Fruit fly (Drosophila melanogaster) whole organism, pupa: ENCODE results near the gene CG1571.

Source experiments
- CG10348 ChIP-seq: fragments of 200-800 bp; sonication (Bioruptor generic); IDR thresholded peaks from 2 replicates; pipeline ENCODE4 v1.3.6; 2022; ENCODE audit warnings: missing biosample characterization, missing genetic modification characterization
- CG12605 ChIP-seq: fragments of 200-800 bp; sonication (Bioruptor generic); IDR thresholded peaks from 2 replicates; pipeline ENCODE4 v1.3.6; 2022; ENCODE audit warnings: missing biosample characterization, missing genetic modification characterization
- CG13204 ChIP-seq: fragments of 200-800 bp; sonication (Bioruptor generic); optimal IDR thresholded peaks from 2 replicates; lab custom pipeline; 2018; ENCODE audit warnings: missing biosample characterization, mild to moderate bottlenecking, missing genetic modification characterization, moderate library complexity
- CG14655 ChIP-seq: fragments of 200-800 bp; sonication (Bioruptor generic); optimal IDR thresholded peaks from 3 replicates; lab custom pipeline; 2017; ENCODE audit warnings: mild to moderate bottlenecking, missing biosample characterization, missing genetic modification reagents, missing genetic modification characterization
- CG15710 ChIP-seq: fragments of 200-800 bp; sonication (Bioruptor generic); optimal IDR thresholded peaks from 2 replicates; lab custom pipeline; 2018; ENCODE audit warnings: missing biosample characterization, mild to moderate bottlenecking, missing genetic modification characterization, moderate library complexity
- CG17806 ChIP-seq: fragments of 200-800 bp; sonication (Bioruptor generic); optimal IDR thresholded peaks from 2 replicates; lab custom pipeline; 2018; ENCODE audit warnings: missing biosample characterization, mild to moderate bottlenecking, missing genetic modification characterization, moderate library complexity
- CG32121 ChIP-seq: fragments of 200-800 bp; sonication (Bioruptor generic); IDR thresholded peaks from 2 replicates; pipeline ENCODE4 v1.3.6; 2022; ENCODE audit warnings: missing biosample characterization, missing genetic modification characterization
- CG34367 ChIP-seq: fragments of 200-800 bp; sonication (Bioruptor generic); optimal IDR thresholded peaks from 2 replicates; lab custom pipeline; 2018; ENCODE audit warnings: missing biosample characterization, mild to moderate bottlenecking, missing genetic modification characterization
- CG4496 ChIP-seq: fragments of 200-800 bp; sonication (Bioruptor generic); IDR thresholded peaks from 3 replicates; pipeline ENCODE4 v1.3.6; 2022; ENCODE audit warnings: missing biosample characterization, missing genetic modification characterization
- CG8159 ChIP-seq: fragments of 200-800 bp; sonication (Bioruptor generic); optimal IDR thresholded peaks from 3 replicates; lab custom pipeline; 2018; ENCODE audit warnings: missing biosample characterization, mild to moderate bottlenecking, missing genetic modification characterization, moderate library complexity
- CG8301 ChIP-seq: fragments of 200-800 bp; sonication (Bioruptor generic); optimal IDR thresholded peaks from 2 replicates; lab custom pipeline; 2018; ENCODE audit warnings: missing biosample characterization, mild to moderate bottlenecking, missing genetic modification characterization
- CG9948 ChIP-seq: fragments of 200-800 bp; sonication (Bioruptor generic); optimal IDR thresholded peaks from 2 replicates; lab custom pipeline; 2018; ENCODE audit warnings: missing biosample characterization, mild to moderate bottlenecking, missing genetic modification characterization, moderate library complexity
- D1 ChIP-seq: fragments of 200-800 bp; sonication (Bioruptor generic); optimal IDR thresholded peaks from 2 replicates; lab custom pipeline; 2018; ENCODE audit warnings: missing biosample characterization, mild to moderate bottlenecking, missing genetic modification characterization, moderate library complexity
- EcR ChIP-seq: fragments of 200-800 bp; sonication (Bioruptor generic); optimal IDR thresholded peaks from 3 replicates; lab custom pipeline; 2019; ENCODE audit warnings: missing biosample characterization, missing genetic modification characterization, mild to moderate bottlenecking, moderate library complexity, missing genetic modification reagents
- Ets98B ChIP-seq: fragments of 200-800 bp; sonication (Bioruptor generic); IDR thresholded peaks from 2 replicates; pipeline ENCODE4 v1.3.6; 2022; ENCODE audit warnings: missing biosample characterization, missing genetic modification characterization
- Pif1A ChIP-seq: fragments of 200-800 bp; sonication (Bioruptor generic); optimal IDR thresholded peaks from 3 replicates; lab custom pipeline; 2016; ENCODE audit warnings: missing biosample characterization, missing genetic modification characterization
- Pif1B ChIP-seq: fragments of 200-800 bp; sonication (Bioruptor generic); optimal IDR thresholded peaks from 3 replicates; lab custom pipeline; 2016; ENCODE audit warnings: missing biosample characterization, missing genetic modification characterization
- Snoo ChIP-seq: fragments of 200-800 bp; sonication (Bioruptor generic); optimal IDR thresholded peaks from 3 replicates; lab custom pipeline; 2017; ENCODE audit warnings: missing biosample characterization, mild to moderate bottlenecking, missing genetic modification characterization, inconsistent platforms
- fd96Ca ChIP-seq: fragments of 200-800 bp; sonication (Bioruptor generic); IDR thresholded peaks from 3 replicates; pipeline ENCODE4 v1.3.6; 2022; ENCODE audit warnings: missing biosample characterization, missing genetic modification characterization
- gl ChIP-seq: fragments of 200-800 bp; sonication (Bioruptor generic); optimal IDR thresholded peaks from 2 replicates; lab custom pipeline; 2018; ENCODE audit warnings: missing biosample characterization, mild to moderate bottlenecking, missing genetic modification characterization
- rn ChIP-seq: fragments of 200-800 bp; sonication (Bioruptor generic); IDR thresholded peaks from 2 replicates; pipeline ENCODE4 v1.3.6; 2022; ENCODE audit warnings: missing biosample characterization, missing genetic modification characterization

CG1571 gene

DNA sequence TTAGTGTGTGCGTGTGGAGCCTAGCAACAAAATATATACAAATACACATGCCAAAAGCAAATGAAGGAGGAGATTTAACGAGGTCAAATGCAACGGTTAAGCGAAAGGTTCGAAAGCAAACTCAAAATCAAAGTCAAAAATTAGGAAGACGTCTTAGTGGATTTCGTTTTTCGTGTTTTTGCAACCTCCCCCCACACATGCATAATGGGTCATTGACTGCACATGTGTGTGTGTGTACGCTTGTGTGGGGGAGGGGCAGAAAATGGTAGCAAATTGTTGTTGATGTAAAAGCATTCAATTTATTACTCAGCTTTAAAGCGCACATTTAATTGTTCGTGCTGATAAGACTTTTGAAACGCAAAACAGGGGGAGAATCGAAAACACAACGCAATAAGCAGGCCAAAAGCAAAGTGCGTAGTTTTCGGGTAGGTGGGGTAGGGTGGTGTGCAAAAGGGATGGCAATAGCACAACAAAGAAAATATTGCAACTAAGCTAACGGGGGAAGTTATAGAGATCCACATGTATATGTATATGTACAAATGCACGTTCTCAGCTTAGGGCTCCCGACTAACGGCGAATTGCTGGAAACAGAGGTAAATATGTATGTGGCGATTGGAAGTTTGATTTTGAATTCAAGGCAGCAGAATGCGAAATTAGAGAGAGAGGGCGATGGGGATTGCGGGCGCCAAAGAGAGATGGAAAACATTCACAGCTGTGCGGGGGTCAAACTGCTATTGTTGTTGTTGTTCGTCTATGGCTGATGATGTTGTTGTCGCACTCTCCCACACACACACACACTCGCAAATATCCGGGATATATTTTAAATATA is 17.4 kb downstream of the CG1571 start:
- TF ChIP-seq fd96Ca (GFP tag; lab: Robert Waterston, UW) (no peak), CG8159 (tag; lab: Kevin White, UChicago) (peak; percentile 35), EcR (GFP tag; lab: Kevin White, UChicago) (peak; percentile 93)

dm6 chrX:8093722-8094177 is 18.1 kb downstream of the CG1571 start, which contains the start of gene UbcE2H:
Gene UbcE2H, minus strand, starts transcription at chrX:8094064.
- TF ChIP-seq Pif1A (GFP tag; lab: Kevin White, UChicago) (peak; percentile 36), D1 (tag; lab: Kevin White, UChicago) (peak; percentile 39), Pif1B (GFP tag; lab: Kevin White, UChicago) (peak; percentile 28), EcR (GFP tag; lab: Kevin White, UChicago) (no peak)

DNA sequence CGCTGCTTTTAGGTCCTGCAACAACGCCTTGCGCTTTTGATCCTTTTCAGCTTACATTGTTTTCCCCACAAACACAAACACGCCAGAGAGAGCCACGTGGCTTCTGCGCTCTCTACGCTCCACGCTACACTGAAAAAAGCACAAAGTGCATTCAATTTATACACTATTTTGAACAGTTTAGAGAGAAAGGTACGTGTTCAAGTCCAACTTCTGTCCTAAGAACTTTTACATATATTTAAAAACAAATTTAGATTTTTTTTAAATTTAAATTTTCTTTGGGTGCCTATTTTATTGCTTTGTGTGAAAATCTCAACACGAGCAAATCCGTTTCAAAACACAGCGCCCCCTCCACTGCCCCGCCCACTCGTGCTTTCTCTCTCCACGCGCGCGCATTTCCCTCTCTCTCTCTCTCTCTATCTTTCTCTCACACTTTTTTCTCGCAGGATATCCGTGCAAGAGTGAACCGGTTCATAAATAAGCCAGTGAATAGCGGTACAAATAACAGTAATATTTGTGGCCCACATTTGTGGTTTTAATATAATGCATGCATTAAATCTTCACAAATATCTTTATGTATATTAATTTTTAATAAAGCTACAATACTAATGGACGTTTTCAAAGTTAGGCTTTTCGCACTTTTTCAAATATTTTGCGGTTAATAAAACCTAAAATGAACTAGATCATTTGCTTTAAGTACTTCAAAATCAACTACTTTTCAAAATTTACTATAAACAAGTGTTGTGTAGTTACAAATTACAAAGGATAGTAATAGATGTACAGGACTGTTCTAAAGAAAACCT is 24.5 kb downstream of the CG1571 start:
- peak; percentile 71 for TF ChIP-seq CG34367 (tag; lab: Kevin White, UChicago)
- peak; percentile 82 for TF ChIP-seq CG8159 (tag; lab: Kevin White, UChicago)
- TF ChIP-seq CG12605 (GFP tag; lab: Robert Waterston, UW): peak; percentile 85
- TF ChIP-seq D1 (tag; lab: Kevin White, UChicago): peak; percentile 34
- TF ChIP-seq fd96Ca (GFP tag; lab: Robert Waterston, UW): peak; percentile 84
- TF ChIP-seq CG13204 (GFP tag; lab: Kevin White, UChicago): peak; percentile 46
- 0 out of 2 replicates have a peak, but pooled peaks have one; percentile 24 for TF ChIP-seq CG10348 (GFP tag; lab: Robert Waterston, UW)
- peak; percentile 70 for TF ChIP-seq Pif1B (GFP tag; lab: Kevin White, UChicago)
- peak; percentile 78 for TF ChIP-seq Pif1A (GFP tag; lab: Kevin White, UChicago)
- peak; percentile 77 for TF ChIP-seq CG15710
- TF ChIP-seq gl (tag; lab: Kevin White, UChicago): peak; percentile 55
- TF ChIP-seq CG9948: peak; percentile 81
- peak; percentile 87 for TF ChIP-seq CG32121 (GFP tag; lab: Robert Waterston, UW)
- peak; percentile 25; the same call in 1 of the 2 replicates for TF ChIP-seq rn (GFP tag; lab: Robert Waterston, UW)
- TF ChIP-seq CG4496 (GFP tag; lab: Robert Waterston, UW): peak; percentile 93
- peak; percentile 54 for TF ChIP-seq Snoo (tag; lab: Kevin White, UChicago)
- TF ChIP-seq CG14655 (GFP tag; lab: Kevin White, UChicago): peak; percentile 83
- TF ChIP-seq CG8301 (tag; lab: Kevin White, UChicago): peak; percentile 75
- TF ChIP-seq EcR (GFP tag; lab: Kevin White, UChicago): no peak
- peak; percentile 79 for TF ChIP-seq CG17806 (tag; lab: Kevin White, UChicago)
- peak; percentile 91 for TF ChIP-seq Ets98B (GFP tag; lab: Robert Waterston, UW)

dm6 chrX:8100826-8101079 is 25.1 kb downstream of the CG1571 start:
- TF ChIP-seq CG8159 (tag; lab: Kevin White, UChicago) (no peak), CG14655 (GFP tag; lab: Kevin White, UChicago) (no peak), CG34367 (tag; lab: Kevin White, UChicago) (no peak), CG32121 (GFP tag; lab: Robert Waterston, UW) (no peak), rn (GFP tag; lab: Robert Waterston, UW) (no peak), D1 (tag; lab: Kevin White, UChicago) (no peak), gl (tag; lab: Kevin White, UChicago) (no peak), CG8301 (tag; lab: Kevin White, UChicago) (no peak), CG12605 (GFP tag; lab: Robert Waterston, UW) (no peak), CG4496 (GFP tag; lab: Robert Waterston, UW) (no peak), EcR (GFP tag; lab: Kevin White, UChicago) (no peak)

DNA sequence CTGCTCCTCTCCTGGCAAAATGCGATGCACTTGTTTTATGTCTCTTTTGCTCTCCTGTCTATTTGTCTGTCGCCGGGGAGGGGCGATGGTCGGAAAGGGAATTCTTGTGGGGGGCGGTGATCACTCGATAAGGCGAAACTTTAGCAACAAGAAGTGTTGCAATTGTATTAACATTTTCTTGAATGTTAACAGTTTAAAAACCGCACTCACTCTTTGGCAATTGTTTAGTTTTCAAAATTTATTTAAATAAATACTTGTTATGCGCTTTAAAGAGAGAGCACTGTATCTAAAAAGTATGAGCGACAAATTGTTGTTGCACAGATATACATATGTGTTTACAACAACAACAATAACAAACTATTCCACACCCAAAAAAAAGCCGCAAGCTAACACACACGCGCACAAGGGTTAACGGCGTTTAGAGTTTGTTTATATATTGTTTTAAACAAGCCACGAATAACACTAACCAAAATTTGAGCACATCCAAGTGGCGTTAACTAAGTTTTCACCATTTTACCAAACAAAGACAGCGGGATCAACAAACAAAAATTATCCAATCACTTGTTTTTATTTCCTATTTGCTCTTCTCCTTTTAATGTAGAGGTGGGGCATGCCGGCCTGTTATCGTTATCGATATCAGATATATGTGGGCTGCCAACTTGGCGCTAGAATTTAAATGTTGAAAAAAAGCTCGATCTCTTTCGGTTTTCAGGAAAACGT is 26.0 kb downstream of the CG1571 start, which contains the start of gene CG2258:
TSS of gene CG2258 (minus strand) at position 617 of the 720 bp plus-strand sequence.
- peak; percentile 37 for TF ChIP-seq D1 (tag; lab: Kevin White, UChicago)
- TF ChIP-seq CG4496 (GFP tag; lab: Robert Waterston, UW): peak; percentile 98
- peak; percentile 96 for TF ChIP-seq CG12605 (GFP tag; lab: Robert Waterston, UW)
- peak; percentile 91 for TF ChIP-seq CG15710
- TF ChIP-seq EcR (GFP tag; lab: Kevin White, UChicago): no peak
- peak; percentile 88 for TF ChIP-seq Pif1A (GFP tag; lab: Kevin White, UChicago)
- TF ChIP-seq CG8159 (tag; lab: Kevin White, UChicago): peak; percentile 88
- peak; percentile 97 for TF ChIP-seq Ets98B (GFP tag; lab: Robert Waterston, UW)
- TF ChIP-seq fd96Ca (GFP tag; lab: Robert Waterston, UW): peak; percentile 96
- TF ChIP-seq CG13204 (GFP tag; lab: Kevin White, UChicago): peak; percentile 73
- TF ChIP-seq CG10348 (GFP tag; lab: Robert Waterston, UW): peak; percentile 73; the same call in 1 of the 2 replicates
- TF ChIP-seq CG8301 (tag; lab: Kevin White, UChicago): peak; percentile 91
- TF ChIP-seq rn (GFP tag; lab: Robert Waterston, UW): peak; percentile 91
- peak; percentile 70 for TF ChIP-seq gl (tag; lab: Kevin White, UChicago)
- TF ChIP-seq CG9948: peak; percentile 88
- peak; percentile 40 for TF ChIP-seq Snoo (tag; lab: Kevin White, UChicago)
- TF ChIP-seq CG17806 (tag; lab: Kevin White, UChicago): peak; percentile 89
- peak; percentile 91 for TF ChIP-seq Pif1B (GFP tag; lab: Kevin White, UChicago)
- TF ChIP-seq CG34367 (tag; lab: Kevin White, UChicago): peak; percentile 87
- TF ChIP-seq CG32121 (GFP tag; lab: Robert Waterston, UW): peak; percentile 97
- peak; percentile 93 for TF ChIP-seq CG14655 (GFP tag; lab: Kevin White, UChicago)
